Worm (Caenorhabditis elegans): ENCODE results near the gene garr-1.

DNA sequence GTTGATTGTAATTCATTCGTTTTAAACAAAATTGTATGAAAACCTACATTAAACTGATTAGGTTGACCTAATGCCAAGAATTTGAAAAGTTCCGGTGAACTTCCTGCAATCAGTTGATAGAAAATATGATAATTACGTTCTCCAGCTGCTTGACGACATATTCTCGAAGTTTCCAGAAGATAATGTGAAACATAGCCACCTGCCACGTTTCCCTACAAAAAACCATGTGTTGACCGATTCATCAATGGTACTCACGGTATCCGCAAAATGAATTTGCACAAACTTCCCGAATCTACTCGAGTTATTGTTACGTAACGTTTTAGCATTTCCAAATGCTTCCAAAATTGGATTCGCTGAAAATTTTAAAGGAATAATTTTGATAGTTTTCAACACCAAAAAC is 12.4 kb downstream of the garr-1 start:
- TF ChIP-seq tbx-2 (tag; optimal IDR thresholded peaks at IDR 0.05) = no peak
- TF ChIP-seq C34B4.2 (tag; optimal IDR thresholded peaks at IDR 0.05) = no peak
- no peak for TF ChIP-seq zag-1 (tag; optimal IDR thresholded peaks at IDR 0.05)
- no peak for TF ChIP-seq lin-35 (GFP tag; optimal IDR thresholded peaks at IDR 0.05)
- TF ChIP-seq lir-3 (tag; optimal IDR thresholded peaks at IDR 0.05; ENCODE audit: poor library complexity) = no peak
- no peak for TF ChIP-seq lin-13 (GFP tag; optimal IDR thresholded peaks at IDR 0.05)
- TF ChIP-seq hpl-2 (GFP tag; optimal IDR thresholded peaks at IDR 0.05) = no peak
- no peak for TF ChIP-seq ces-1 (GFP tag; optimal IDR thresholded peaks at IDR 0.05)
- no peak for TF ChIP-seq sox-4 (tag; optimal IDR thresholded peaks at IDR 0.05)
